Worm (Caenorhabditis elegans) whole organism, L4 larva: ENCODE data around the gene dct-1.

Experiments used
- R02D3.7 ChIP-seq: fragments of 150-350 bp; sonication (generic microtip); optimal IDR thresholded peaks from 3 replicates; lab custom pipeline; 2014; ENCODE audit warnings: missing biosample characterization, missing genetic modification characterization
- aha-1 ChIP-seq: fragments of 150-350 bp; peaks from one replicate; lab custom pipeline; 2014; ENCODE audit warnings: missing biosample characterization, missing genetic modification characterization
- daf-19 ChIP-seq: fragments of 200-800 bp; sonication (Bioruptor generic); conservative IDR thresholded peaks from 2 replicates; pipeline ENCODE4 v1.3.6; 2022; ENCODE audit warnings: missing genetic modification characterization, missing compliant biosample characterization
- egl-43 ChIP-seq: fragments of 200-800 bp; sonication (Bioruptor generic); IDR thresholded peaks from 2 replicates; pipeline ENCODE4 v1.3.6; 2022; ENCODE audit warnings: missing genetic modification reagents, missing genetic modification characterization, missing compliant biosample characterization
- hlh-30 ChIP-seq: sonication (generic microtip); optimal IDR thresholded peaks from 2 replicates; lab custom pipeline; 2017; ENCODE audit warnings: antibody characterized with exemption, mild to moderate bottlenecking, missing genetic modification characterization, missing compliant biosample characterization; ENCODE audit not compliant: insufficient read depth
- mep-1 ChIP-seq: fragments of 150-350 bp; sonication (generic microtip); optimal IDR thresholded peaks from 3 replicates; lab custom pipeline; 2014; ENCODE audit warnings: missing biosample characterization, missing genetic modification characterization
- mxl-2 ChIP-seq: fragments of 200-800 bp; sonication (Bioruptor generic); conservative IDR thresholded peaks from 2 replicates; pipeline ENCODE4 v1.3.6; 2022; ENCODE audit warnings: missing genetic modification reagents, missing genetic modification characterization, missing compliant biosample characterization
- nhr-28 ChIP-seq: fragments of 150-350 bp; optimal IDR thresholded peaks from 2 replicates; lab custom pipeline; 2014; ENCODE audit warnings: missing biosample characterization, missing genetic modification characterization
- skn-1 ChIP-seq: fragments of 150-350 bp; optimal IDR thresholded peaks from 2 replicates; lab custom pipeline; 2014; ENCODE audit warnings: missing biosample characterization, missing genetic modification characterization
- snpc-4 ChIP-seq: fragments of 150-350 bp; optimal IDR thresholded peaks from 2 replicates; lab custom pipeline; 2014; ENCODE audit warnings: missing biosample characterization, missing genetic modification characterization
- ztf-11 ChIP-seq: fragments of 150-350 bp; optimal IDR thresholded peaks from 2 replicates; lab custom pipeline; 2014; ENCODE audit warnings: missing biosample characterization, missing genetic modification characterization

ce11 chrX:7930450-7930849, 23.7 kb upstream of the dct-1 start, which contains the start of gene zig-3:
- TF ChIP-seq aha-1 (tag; lab: Kevin White, UChicago), result no peak
- no peak for TF ChIP-seq mep-1
- TF ChIP-seq ztf-11, result no peak
- no peak for TF ChIP-seq snpc-4 (tag; lab: Kevin White, UChicago)
- no peak for TF ChIP-seq mxl-2 (GFP tag; lab: Robert Waterston, UW)
- no peak for TF ChIP-seq hlh-30 (tag; lab: Kevin White, UChicago)
- TF ChIP-seq nhr-28 (tag; lab: Kevin White, UChicago), result no peak
- no peak for TF ChIP-seq egl-43
- TF ChIP-seq R02D3.7 (tag; lab: Kevin White, UChicago), result no peak
- TF ChIP-seq skn-1 (tag; lab: Kevin White, UChicago), result no peak
- no peak for TF ChIP-seq daf-19
